Fruit fly (Drosophila melanogaster) whole organism, embryonic: Measurements from ENCODE around the gene CG17359.

Source experiments
- Adf1 ChIP-seq: fragments of 200-800 bp; sonication (Bioruptor generic); IDR thresholded peaks from 2 replicates; pipeline ENCODE4 v1.3.6; 2022; ENCODE audit warnings: missing biosample characterization, missing genetic modification characterization
- Antp ChIP-seq: fragments of 200-800 bp; sonication (Bioruptor generic); optimal IDR thresholded peaks from 3 replicates; lab custom pipeline; 2016; ENCODE audit warnings: missing biosample characterization, missing genetic modification characterization
- BEAF-32 ChIP-seq: fragments of 200-800 bp; sonication (Bioruptor generic); optimal IDR thresholded peaks from 3 replicates; lab custom pipeline; 2017; ENCODE audit warnings: missing biosample characterization, missing genetic modification characterization, mild to moderate bottlenecking, moderate library complexity, missing genetic modification reagents
- CG10267 ChIP-seq: fragments of 200-800 bp; sonication (Bioruptor generic); optimal IDR thresholded peaks from 2 replicates; lab custom pipeline; 2018; ENCODE audit warnings: missing biosample characterization, mild to moderate bottlenecking, missing genetic modification characterization, moderate library complexity
- CG12391 ChIP-seq: fragments of 200-800 bp; sonication (Bioruptor generic); optimal IDR thresholded peaks from 3 replicates; lab custom pipeline; 2018; ENCODE audit warnings: missing biosample characterization, mild to moderate bottlenecking, missing genetic modification characterization, moderate library complexity
- CG15269 ChIP-seq: fragments of 200-800 bp; sonication (Bioruptor generic); optimal IDR thresholded peaks from 2 replicates; lab custom pipeline; 2018; ENCODE audit warnings: missing biosample characterization, mild to moderate bottlenecking, missing genetic modification characterization, moderate library complexity
- CG17612 ChIP-seq: fragments of 200-800 bp; sonication (Bioruptor generic); IDR thresholded peaks from 2 replicates; pipeline ENCODE4 v1.3.6; 2022; ENCODE audit warnings: missing biosample characterization, missing genetic modification characterization
- CG17912 ChIP-seq: fragments of 200-800 bp; sonication (Bioruptor generic); optimal IDR thresholded peaks from 2 replicates; lab custom pipeline; 2018; ENCODE audit warnings: missing biosample characterization, mild to moderate bottlenecking, missing genetic modification characterization
- CG2712 ChIP-seq: fragments of 200-800 bp; optimal IDR thresholded peaks from 3 replicates; lab custom pipeline; 2019; ENCODE audit warnings: missing biosample characterization, mild to moderate bottlenecking, missing genetic modification characterization, moderate library complexity
- CG30403 ChIP-seq: fragments of 200-800 bp; sonication (Bioruptor generic); optimal IDR thresholded peaks from 3 replicates; lab custom pipeline; 2016; ENCODE audit warnings: missing biosample characterization, missing genetic modification characterization
- CG30431 ChIP-seq: fragments of 200-800 bp; sonication (Bioruptor generic); optimal IDR thresholded peaks from 2 replicates; lab custom pipeline; 2017; ENCODE audit warnings: missing biosample characterization, missing genetic modification characterization
- CG42726 ChIP-seq: fragments of 200-800 bp; sonication (Bioruptor generic); IDR thresholded peaks from 2 replicates; pipeline ENCODE4 v1.3.6; 2022; ENCODE audit warnings: missing biosample characterization, missing genetic modification characterization; ENCODE audit not compliant: partially characterized antibody
- CG5180 ChIP-seq: fragments of 200-800 bp; sonication (Bioruptor generic); optimal IDR thresholded peaks from 3 replicates; lab custom pipeline; 2017; ENCODE audit warnings: missing biosample characterization, missing genetic modification characterization, mild to moderate bottlenecking, moderate library complexity, missing genetic modification reagents
- CG5953 ChIP-seq: fragments of 200-800 bp; sonication (Bioruptor generic); IDR thresholded peaks from 2 replicates; pipeline ENCODE4 v1.3.6; 2022; ENCODE audit warnings: missing biosample characterization, missing genetic modification characterization
- CG6175 ChIP-seq: fragments of 200-800 bp; sonication (Bioruptor generic); IDR thresholded peaks from 3 replicates; pipeline ENCODE4 v1.3.6; 2022; ENCODE audit warnings: missing biosample characterization, missing genetic modification characterization
- CG6813 ChIP-seq: fragments of 200-800 bp; sonication (Bioruptor generic); optimal IDR thresholded peaks from 2 replicates; lab custom pipeline; 2017; ENCODE audit warnings: missing biosample characterization, missing genetic modification characterization, mild to moderate bottlenecking, moderate library complexity, missing genetic modification reagents
- CG8765 ChIP-seq: fragments of 200-800 bp; sonication (Bioruptor generic); IDR thresholded peaks from 2 replicates; pipeline ENCODE4 v1.3.6; 2022; ENCODE audit warnings: missing biosample characterization, missing genetic modification characterization
- CG9932 ChIP-seq: fragments of 200-800 bp; sonication (Bioruptor generic); IDR thresholded peaks from 2 replicates; pipeline ENCODE4 v1.3.6; 2022; ENCODE audit warnings: missing biosample characterization, missing genetic modification characterization
- Camta ChIP-seq: fragments of 200-800 bp; sonication (Bioruptor generic); optimal IDR thresholded peaks from 2 replicates; lab custom pipeline; 2016; ENCODE audit warnings: missing biosample characterization, missing genetic modification characterization
- Deaf1 ChIP-seq: fragments of 200-800 bp; optimal IDR thresholded peaks from 3 replicates; lab custom pipeline; 2019; ENCODE audit warnings: missing biosample characterization, mild to moderate bottlenecking, missing genetic modification characterization, moderate library complexity
- Dip2 ChIP-seq: fragments of 200-800 bp; sonication (Bioruptor generic); IDR thresholded peaks from 2 replicates; pipeline ENCODE4 v1.3.6; 2022; ENCODE audit warnings: missing biosample characterization, missing genetic modification characterization
- E2f2 ChIP-seq: fragments of 200-800 bp; sonication (Bioruptor generic); IDR thresholded peaks from 2 replicates; pipeline ENCODE4 v1.3.6; 2022; ENCODE audit warnings: missing biosample characterization, missing genetic modification characterization
- HLH3B ChIP-seq: fragments of 200-800 bp; sonication (Bioruptor generic); IDR thresholded peaks from 2 replicates; pipeline ENCODE4 v1.3.6; 2022; ENCODE audit warnings: missing biosample characterization, missing genetic modification characterization
- HmgD ChIP-seq: fragments of 200-800 bp; sonication (Bioruptor generic); optimal IDR thresholded peaks from 3 replicates; lab custom pipeline; 2016; ENCODE audit warnings: missing biosample characterization, missing genetic modification characterization
- Lpt ChIP-seq: fragments of >200 bp; optimal IDR thresholded peaks from 2 replicates; lab custom pipeline; 2018; ENCODE audit warnings: missing biosample characterization, missing genetic modification characterization
- MBD-R2 ChIP-seq: fragments of 200-800 bp; sonication (Bioruptor generic); IDR thresholded peaks from 2 replicates; pipeline ENCODE4 v1.3.6; 2022; ENCODE audit warnings: missing biosample characterization, missing genetic modification characterization
- Oli ChIP-seq: fragments of 200-800 bp; sonication (Bioruptor generic); optimal IDR thresholded peaks from 2 replicates; lab custom pipeline; 2018; ENCODE audit warnings: missing biosample characterization, mild to moderate bottlenecking, missing genetic modification characterization, moderate library complexity
- Ravus ChIP-seq: fragments of 200-800 bp; sonication (Bioruptor generic); IDR thresholded peaks from 2 replicates; pipeline ENCODE4 v1.3.6; 2022; ENCODE audit warnings: missing biosample characterization, missing genetic modification characterization
- Rx ChIP-seq: fragments of 200-800 bp; sonication (Bioruptor generic); IDR thresholded peaks from 2 replicates; pipeline ENCODE4 v1.3.6; 2022; ENCODE audit warnings: missing biosample characterization, missing genetic modification characterization
- Ssrp ChIP-seq: fragments of 200-800 bp; sonication (Bioruptor generic); optimal IDR thresholded peaks from 2 replicates; lab custom pipeline; 2018; ENCODE audit warnings: missing biosample characterization, mild to moderate bottlenecking, missing genetic modification characterization, moderate library complexity
- ara ChIP-seq: fragments of 200-800 bp; sonication (Bioruptor generic); IDR thresholded peaks from 2 replicates; pipeline ENCODE4 v1.3.6; 2022; ENCODE audit warnings: missing biosample characterization, missing genetic modification characterization
- bab2 ChIP-seq: fragments of 200-800 bp; sonication (Bioruptor generic); optimal IDR thresholded peaks from 2 replicates; lab custom pipeline; 2016; ENCODE audit warnings: missing biosample characterization, missing genetic modification characterization
- bbx ChIP-seq: fragments of 200-800 bp; sonication (Bioruptor generic); IDR thresholded peaks from 2 replicates; pipeline ENCODE4 v1.3.6; 2022; ENCODE audit warnings: missing biosample characterization, missing genetic modification characterization; ENCODE audit not compliant: partially characterized antibody
- cad ChIP-seq: fragments of >200 bp; optimal IDR thresholded peaks from 2 replicates; lab custom pipeline; 2017; ENCODE audit warnings: missing biosample characterization, missing genetic modification characterization
- ewg ChIP-seq: fragments of 200-800 bp; sonication (Bioruptor generic); optimal IDR thresholded peaks from 3 replicates; lab custom pipeline; 2017; ENCODE audit warnings: mild to moderate bottlenecking, missing biosample characterization, missing genetic modification reagents, missing genetic modification characterization
- gfzf ChIP-seq: fragments of 200-800 bp; sonication (Bioruptor generic); optimal IDR thresholded peaks from 2 replicates; lab custom pipeline; 2016; ENCODE audit warnings: missing biosample characterization, mild to moderate bottlenecking, missing genetic modification characterization, moderate library complexity
- jigr1 ChIP-seq: fragments of 200-800 bp; sonication (Bioruptor generic); IDR thresholded peaks from 3 replicates; pipeline ENCODE4 v1.3.6; 2022; ENCODE audit warnings: missing biosample characterization, missing genetic modification characterization
- maf-S ChIP-seq: fragments of 200-800 bp; sonication (Bioruptor generic); optimal IDR thresholded peaks from 2 replicates; lab custom pipeline; 2016; ENCODE audit warnings: missing biosample characterization, missing genetic modification characterization
- nau ChIP-seq: fragments of 200-800 bp; sonication (Bioruptor generic); optimal IDR thresholded peaks from 3 replicates; lab custom pipeline; 2017; ENCODE audit warnings: missing biosample characterization, mild to moderate bottlenecking, missing genetic modification characterization, missing genetic modification reagents
- nmo ChIP-seq: fragments of 200-800 bp; sonication (Bioruptor generic); optimal IDR thresholded peaks from 2 replicates; lab custom pipeline; 2018; ENCODE audit warnings: missing biosample characterization, mild to moderate bottlenecking, missing genetic modification characterization, moderate library complexity
- odd ChIP-seq: fragments of 200-800 bp; sonication (Bioruptor generic); optimal IDR thresholded peaks from 2 replicates; lab custom pipeline; 2017; ENCODE audit warnings: missing biosample characterization, mild to moderate bottlenecking, missing genetic modification characterization
- pum ChIP-seq: fragments of 200-800 bp; sonication (Bioruptor generic); optimal IDR thresholded peaks from 2 replicates; lab custom pipeline; 2016; ENCODE audit warnings: missing biosample characterization, missing genetic modification characterization
- row ChIP-seq: fragments of 200-800 bp; sonication (Bioruptor generic); IDR thresholded peaks from 3 replicates; pipeline ENCODE4 v1.3.6; 2022; ENCODE audit warnings: missing biosample characterization, missing genetic modification characterization
- run ChIP-seq: fragments of 200-800 bp; sonication (Bioruptor generic); optimal IDR thresholded peaks from 3 replicates; lab custom pipeline; 2018; ENCODE audit warnings: missing biosample characterization, mild to moderate bottlenecking, missing genetic modification characterization
- scrt ChIP-seq: fragments of 200-800 bp; sonication (Bioruptor generic); optimal IDR thresholded peaks from 2 replicates; lab custom pipeline; 2018; ENCODE audit warnings: missing biosample characterization, mild to moderate bottlenecking, missing genetic modification characterization, moderate library complexity
- tap ChIP-seq: fragments of 200-800 bp; optimal IDR thresholded peaks from 3 replicates; lab custom pipeline; 2019; ENCODE audit warnings: missing biosample characterization, mild to moderate bottlenecking, missing genetic modification characterization, moderate library complexity
- toy ChIP-seq: fragments of 200-800 bp; sonication (Bioruptor generic); IDR thresholded peaks from 2 replicates; pipeline ENCODE4 v1.3.6; 2022; ENCODE audit warnings: missing biosample characterization, missing genetic modification characterization
- trem ChIP-seq: fragments of 200-800 bp; optimal IDR thresholded peaks from 3 replicates; lab custom pipeline; 2019; ENCODE audit warnings: missing biosample characterization, mild to moderate bottlenecking, missing genetic modification characterization, moderate library complexity
- unc-4 ChIP-seq: fragments of 200-800 bp; sonication (Bioruptor generic); IDR thresholded peaks from 2 replicates; pipeline ENCODE4 v1.3.6; 2022; ENCODE audit warnings: missing biosample characterization, missing genetic modification characterization; ENCODE audit not compliant: partially characterized antibody

The CG17359 gene

dm6 chr3L:14001658-14002523 is 2.8 kb upstream of the CG17359 start, which contains the start of the genes Nprl3 and upSET (continued):
- TF ChIP-seq Camta (GFP tag; lab: Kevin White, UChicago) (no peak), HmgD (GFP tag; lab: Kevin White, UChicago) (peak; percentile 9), bab2 (no peak), nmo (GFP tag; lab: Kevin White, UChicago) (peak; percentile 51), nau (no peak), CG17612 (GFP tag; lab: Robert Waterston, UW) (no peak), gfzf (GFP tag; lab: Kevin White, UChicago) (peak; percentile 84), unc-4 (GFP tag; lab: Robert Waterston, UW) (peak; percentile 85), Rx (GFP tag; lab: Robert Waterston, UW) (no peak), maf-S (GFP tag; lab: Kevin White, UChicago) (no peak), scrt (GFP tag; lab: Kevin White, UChicago) (no peak), CG6813 (GFP tag; lab: Kevin White, UChicago) (no peak), pum (no peak), BEAF-32 (GFP tag; lab: Kevin White, UChicago) (peak; percentile 94), Ssrp (tag; lab: Kevin White, UChicago) (no peak), cad (GFP tag; lab: Kevin White, UChicago) (no peak), E2f2 (GFP tag; lab: Robert Waterston, UW) (0 out of 2 replicates have a peak, but pooled peaks have one; percentile 22), row (GFP tag; lab: Robert Waterston, UW) (peak; percentile 54), HLH3B (no peak), CG10267 (tag; lab: Kevin White, UChicago) (peak; percentile 63), CG12391 (tag; lab: Kevin White, UChicago) (peak; percentile 27), CG30431 (GFP tag; lab: Kevin White, UChicago) (no peak), tap (tag; lab: Kevin White, UChicago) (no peak), Dip2 (GFP tag; lab: Robert Waterston, UW) (no peak), odd (no peak), trem (peak; percentile 88), CG9932 (GFP tag; lab: Robert Waterston, UW) (peak; percentile 17; the same call in 1 of the 2 replicates), Deaf1 (tag; lab: Kevin White, UChicago) (no peak), bbx (GFP tag; lab: Robert Waterston, UW) (peak; percentile 90), Lpt (no peak), CG5180 (no peak), Antp (GFP tag; lab: Kevin White, UChicago) (no peak), CG42726 (peak; percentile 89), CG6175 (GFP tag; lab: Robert Waterston, UW) (no peak), CG8765 (GFP tag; lab: Robert Waterston, UW) (no peak), CG17912 (peak; percentile 26), CG5953 (GFP tag; lab: Robert Waterston, UW) (no peak), CG15269 (no peak), CG2712 (peak; percentile 52), toy (GFP tag; lab: Robert Waterston, UW) (no peak), run (tag; lab: Kevin White, UChicago) (no peak), Oli (tag; lab: Kevin White, UChicago) (no peak), MBD-R2 (GFP tag; lab: Robert Waterston, UW) (peak; percentile 24; the same call in 1 of the 2 replicates), CG30403 (GFP tag; lab: Kevin White, UChicago) (no peak), ara (GFP tag; lab: Robert Waterston, UW) (no peak), jigr1 (GFP tag; lab: Robert Waterston, UW) (no peak), Ravus (GFP tag; lab: Robert Waterston, UW) (no peak), ewg (GFP tag; lab: Kevin White, UChicago) (no peak), Adf1 (no peak)
